Worm (Caenorhabditis elegans) whole organism, L1 larva: Measurements from ENCODE around the gene F22B5.6.

Source experiments
- C04F5.9 ChIP-seq: sonication (generic microtip); optimal IDR thresholded peaks from 2 replicates; lab custom pipeline; 2016; ENCODE audit warnings: missing genetic modification characterization, missing compliant biosample characterization
- C16A3.4 ChIP-seq: fragments of 150-350 bp; optimal IDR thresholded peaks from 2 replicates; lab custom pipeline; 2014; ENCODE audit warnings: missing biosample characterization, missing genetic modification characterization
- C34B4.2 ChIP-seq: sonication (generic microtip); optimal IDR thresholded peaks from 2 replicates; lab custom pipeline; 2017; ENCODE audit warnings: mild to moderate bottlenecking, missing genetic modification characterization, missing compliant biosample characterization
- F16B12.6 ChIP-seq: fragments of 150-350 bp; optimal IDR thresholded peaks from 2 replicates; lab custom pipeline; 2014; ENCODE audit warnings: missing biosample characterization, missing genetic modification characterization
- aha-1 ChIP-seq: fragments of 150-350 bp; optimal IDR thresholded peaks from 2 replicates; lab custom pipeline; 2014; ENCODE audit warnings: missing biosample characterization, missing genetic modification characterization
- aly-2 ChIP-seq: fragments of 150-350 bp; optimal IDR thresholded peaks from 2 replicates; lab custom pipeline; 2014; ENCODE audit warnings: missing biosample characterization, missing genetic modification characterization
- ama-1 ChIP-seq: fragments of 150-350 bp; optimal IDR thresholded peaks from 2 replicates; lab custom pipeline; 2014
- blmp-1 ChIP-seq: fragments of 150-350 bp; optimal IDR thresholded peaks from 2 replicates; lab custom pipeline; 2014; ENCODE audit warnings: missing biosample characterization, missing genetic modification characterization
- ceh-63 ChIP-seq: fragments of 200-800 bp; sonication (Bioruptor generic); optimal IDR thresholded peaks from 2 replicates; lab custom pipeline; 2018; ENCODE audit warnings: mild to moderate bottlenecking, missing genetic modification characterization, missing compliant biosample characterization
- ceh-8 ChIP-seq: fragments of 200-800 bp; sonication (Bioruptor generic); optimal IDR thresholded peaks from 2 replicates; lab custom pipeline; 2018; ENCODE audit warnings: mild to moderate bottlenecking, missing genetic modification characterization, moderate library complexity, missing compliant biosample characterization
- ceh-82 ChIP-seq, 3 experiments: fragments of 150-350 bp in 1 of 3; sonication (generic microtip) in 2 of 3; optimal IDR thresholded peaks; 2 replicates each; lab custom pipeline; 2014 to 2017; ENCODE audit warnings: missing biosample characterization in 3 of 3, missing genetic modification characterization in 3 of 3
- dsc-1 ChIP-seq: sonication (generic microtip); optimal IDR thresholded peaks from 2 replicates; lab custom pipeline; 2016; ENCODE audit warnings: mild to moderate bottlenecking, missing genetic modification characterization, missing compliant biosample characterization
- efl-1 ChIP-seq, 4 experiments: fragments of 150-350 bp; optimal IDR thresholded peaks in 3 of 4; peaks in 1 of 4; 1 replicate in 1 of 4; 2 replicates in 3 of 4; lab custom pipeline; 2014; ENCODE audit warnings: missing biosample characterization in 2 of 4, missing genetic modification characterization in 2 of 4, missing genetic modification reagents in 2 of 4
- egl-13 ChIP-seq: sonication (generic microtip); optimal IDR thresholded peaks from 2 replicates; lab custom pipeline; 2016; ENCODE audit warnings: missing genotype, missing genetic modification reagents, missing genetic modification characterization, missing compliant biosample characterization
- egl-27 ChIP-seq, 2 experiments: fragments of 150-350 bp in 1 of 2; sonication (generic microtip); optimal IDR thresholded peaks; 3 replicates each; lab custom pipeline; 2017 to 2018; ENCODE audit warnings: missing biosample characterization in 2 of 2, missing genetic modification characterization in 2 of 2, missing genetic modification reagents in 2 of 2
- elt-2 ChIP-seq: sonication (generic microtip); optimal IDR thresholded peaks from 2 replicates; lab custom pipeline; 2016; ENCODE audit warnings: missing genetic modification characterization, mild to moderate bottlenecking, inconsistent platforms, missing compliant biosample characterization, missing genetic modification reagents
- elt-3 ChIP-seq, 6 experiments: fragments of 150-350 bp in 1 of 6; sonication (generic microtip); optimal IDR thresholded peaks; 2 replicates each; lab custom pipeline; 2017 to 2018; ENCODE audit warnings: missing biosample characterization in 6 of 6, missing genetic modification characterization in 6 of 6, inconsistent platforms in 1 of 6
- fkh-10 ChIP-seq: sonication (generic microtip); optimal IDR thresholded peaks from 2 replicates; lab custom pipeline; 2017; ENCODE audit warnings: missing biosample characterization, missing genetic modification reagents, missing genetic modification characterization
- fkh-4 ChIP-seq: sonication (generic microtip); optimal IDR thresholded peaks from 2 replicates; lab custom pipeline; 2016; ENCODE audit warnings: missing compliant biosample characterization, missing genetic modification characterization, borderline replicate concordance
- fos-1 ChIP-seq: fragments of 150-350 bp; optimal IDR thresholded peaks from 2 replicates; lab custom pipeline; 2014; ENCODE audit warnings: missing biosample characterization, missing genetic modification characterization
- hlh-4 ChIP-seq: sonication (generic microtip); optimal IDR thresholded peaks from 2 replicates; lab custom pipeline; 2016; ENCODE audit warnings: mild to moderate bottlenecking, missing genetic modification characterization, missing compliant biosample characterization
- irx-1 ChIP-seq: sonication (generic microtip); optimal IDR thresholded peaks from 2 replicates; lab custom pipeline; 2016; ENCODE audit warnings: missing genetic modification characterization, missing compliant biosample characterization
- isw-1 ChIP-seq: fragments of 200-800 bp; sonication (Bioruptor generic); IDR thresholded peaks from 2 replicates; pipeline ENCODE4 v1.3.6; 2022; ENCODE audit warnings: missing genetic modification characterization, missing compliant biosample characterization
- jun-1 ChIP-seq: fragments of 150-350 bp; optimal IDR thresholded peaks from 2 replicates; lab custom pipeline; 2014; ENCODE audit warnings: missing biosample characterization, missing genetic modification reagents, missing genetic modification characterization
- lin-13 ChIP-seq: fragments of 150-350 bp; optimal IDR thresholded peaks from 2 replicates; lab custom pipeline; 2014; ENCODE audit warnings: missing biosample characterization, missing genetic modification reagents, missing genetic modification characterization
- lin-14 ChIP-seq: fragments of 200-800 bp; sonication (Bioruptor generic); optimal IDR thresholded peaks from 2 replicates; lab custom pipeline; 2018; ENCODE audit warnings: mild to moderate bottlenecking, missing genetic modification characterization, moderate library complexity, missing compliant biosample characterization
- lin-15B ChIP-seq: fragments of 150-350 bp; sonication (generic microtip); optimal IDR thresholded peaks from 3 replicates; lab custom pipeline; 2014; ENCODE audit warnings: missing biosample characterization, missing genetic modification characterization
- lin-35 ChIP-seq, 2 experiments: fragments of 150-350 bp; optimal IDR thresholded peaks; 2 replicates each; lab custom pipeline; 2014; ENCODE audit warnings: missing biosample characterization in 2 of 2, missing genetic modification characterization in 2 of 2, missing genetic modification reagents in 2 of 2
- lir-3 ChIP-seq: sonication (generic microtip); optimal IDR thresholded peaks from 2 replicates; lab custom pipeline; 2016; ENCODE audit warnings: mild to moderate bottlenecking, missing genetic modification characterization, moderate library complexity, missing compliant biosample characterization; ENCODE audit not compliant: poor library complexity
- lsy-2 ChIP-seq, 2 experiments: fragments of 150-350 bp; optimal IDR thresholded peaks; 2 replicates each; lab custom pipeline; 2014; ENCODE audit warnings: missing biosample characterization in 2 of 2, missing genetic modification characterization in 2 of 2
- mab-9 ChIP-seq: fragments of 200-800 bp; sonication (Bioruptor generic); IDR thresholded peaks from 2 replicates; pipeline ENCODE4 v1.3.6; 2022; ENCODE audit warnings: missing genetic modification reagents, missing genetic modification characterization, missing compliant biosample characterization
- nhr-11 ChIP-seq: fragments of 150-350 bp; optimal IDR thresholded peaks from 2 replicates; lab custom pipeline; 2014; ENCODE audit warnings: missing biosample characterization, missing genetic modification characterization
- nhr-12 ChIP-seq: sonication (generic microtip); optimal IDR thresholded peaks from 2 replicates; lab custom pipeline; 2017; ENCODE audit warnings: missing biosample characterization, missing genetic modification characterization
- nhr-19 ChIP-seq: fragments of 200-800 bp; sonication (Bioruptor generic); conservative IDR thresholded peaks from 2 replicates; pipeline ENCODE4 v1.3.6; 2022; ENCODE audit warnings: missing genetic modification characterization, missing compliant biosample characterization
- nhr-20 ChIP-seq: sonication (generic microtip); optimal IDR thresholded peaks from 2 replicates; lab custom pipeline; 2016; ENCODE audit warnings: mild to moderate bottlenecking, missing genetic modification characterization, missing compliant biosample characterization
- nhr-28 ChIP-seq: fragments of 150-350 bp; optimal IDR thresholded peaks from 2 replicates; lab custom pipeline; 2014; ENCODE audit warnings: missing biosample characterization, missing genetic modification characterization
- nhr-47 ChIP-seq: sonication (generic microtip); optimal IDR thresholded peaks from 2 replicates; lab custom pipeline; 2016; ENCODE audit warnings: mild to moderate bottlenecking, missing genetic modification characterization, moderate library complexity, missing compliant biosample characterization
- nhr-71 ChIP-seq: sonication (generic microtip); optimal IDR thresholded peaks from 2 replicates; lab custom pipeline; 2016; ENCODE audit warnings: mild to moderate bottlenecking, missing genetic modification characterization, moderate library complexity, missing compliant biosample characterization
- nhr-77 ChIP-seq: fragments of 150-350 bp; optimal IDR thresholded peaks from 2 replicates; lab custom pipeline; 2014; ENCODE audit warnings: missing biosample characterization, missing genetic modification characterization
- nhr-85 ChIP-seq: sonication (generic microtip); peaks from one replicate; lab custom pipeline; 2016; ENCODE audit warnings: missing genetic modification characterization, inconsistent platforms, missing compliant biosample characterization
- pax-3 ChIP-seq: fragments of 200-800 bp; sonication (Bioruptor generic); optimal IDR thresholded peaks from 2 replicates; lab custom pipeline; 2018; ENCODE audit warnings: mild to moderate bottlenecking, missing genetic modification characterization, moderate library complexity, missing compliant biosample characterization
- pqm-1 ChIP-seq: sonication (generic microtip); optimal IDR thresholded peaks from 3 replicates; lab custom pipeline; 2017; ENCODE audit warnings: missing biosample characterization, missing genetic modification characterization
- skn-1 ChIP-seq: fragments of 150-350 bp; optimal IDR thresholded peaks from 2 replicates; lab custom pipeline; 2014; ENCODE audit warnings: missing biosample characterization, missing genetic modification characterization
- snpc-4 ChIP-seq: fragments of 150-350 bp; optimal IDR thresholded peaks from 2 replicates; lab custom pipeline; 2014; ENCODE audit warnings: missing biosample characterization, missing genetic modification characterization
- snu-23 ChIP-seq: sonication (generic microtip); optimal IDR thresholded peaks from 2 replicates; lab custom pipeline; 2016; ENCODE audit warnings: missing genetic modification characterization, missing compliant biosample characterization
- sox-4 ChIP-seq: sonication (generic microtip); optimal IDR thresholded peaks from 2 replicates; lab custom pipeline; 2016; ENCODE audit warnings: missing genetic modification characterization, missing compliant biosample characterization
- sptf-1 ChIP-seq: fragments of 150-350 bp; optimal IDR thresholded peaks from 2 replicates; lab custom pipeline; 2014; ENCODE audit warnings: missing biosample characterization, missing genetic modification characterization
- tbx-2 ChIP-seq: sonication (generic microtip); optimal IDR thresholded peaks from 2 replicates; lab custom pipeline; 2016; ENCODE audit warnings: missing genetic modification characterization, missing compliant biosample characterization
- unc-130 ChIP-seq: fragments of 150-350 bp; optimal IDR thresholded peaks from 2 replicates; lab custom pipeline; 2017; ENCODE audit warnings: missing biosample characterization, missing genetic modification characterization, inconsistent platforms
- unc-30 ChIP-seq: sonication (generic microtip); optimal IDR thresholded peaks from 2 replicates; lab custom pipeline; 2017; ENCODE audit warnings: missing biosample characterization, missing genetic modification characterization
- unc-86 ChIP-seq: sonication (generic microtip); optimal IDR thresholded peaks from 2 replicates; lab custom pipeline; 2016; ENCODE audit warnings: missing genetic modification characterization, missing compliant biosample characterization
- zip-4 ChIP-seq: fragments of 200-800 bp; sonication (Bioruptor generic); optimal IDR thresholded peaks from 2 replicates; lab custom pipeline; 2018; ENCODE audit warnings: mild to moderate bottlenecking, missing genetic modification characterization, moderate library complexity, missing compliant biosample characterization
- ztf-11 ChIP-seq, 2 experiments: sonication (generic microtip); optimal IDR thresholded peaks; 2 replicates each; lab custom pipeline; 2016 to 2017; ENCODE audit warnings: missing genetic modification characterization in 2 of 2, missing biosample characterization in 1 of 2, missing compliant biosample characterization in 1 of 2
- ztf-4 ChIP-seq: fragments of 150-350 bp; optimal IDR thresholded peaks from 2 replicates; lab custom pipeline; 2014; ENCODE audit warnings: missing biosample characterization, missing genetic modification characterization

F22B5.6 gene

ce11 chrII:8457438-8457837 is 1.4 kb upstream of the F22B5.6 start, which contains the start of gene zyg-9:
TSS of gene zyg-9 (plus strand) at chrII:8457818.
- TF ChIP-seq fos-1 (tag; lab: Kevin White, UChicago) (no peak), C04F5.9 (tag; lab: Kevin White, UChicago) (no peak), sptf-1 (no peak), ceh-82 (tag; optimal IDR thresholded peaks at IDR 0.05; lab: Kevin White, UChicago) (peak in 1 of 3 experiments; percentile 32), fkh-4 (tag; lab: Kevin White, UChicago) (no peak), elt-2 (no peak), nhr-47 (tag; lab: Kevin White, UChicago) (peak; percentile 2), elt-3 (tag; optimal IDR thresholded peaks at IDR 0.05; lab: Kevin White, UChicago) (no peak), lir-3 (tag; lab: Kevin White, UChicago) (no peak), lin-14 (peak; percentile 55), C16A3.4 (tag; lab: Kevin White, UChicago) (no peak), egl-27 (tag; optimal IDR thresholded peaks at IDR 0.05; lab: Kevin White, UChicago) (no peak), snpc-4 (no peak), aly-2 (tag; lab: Kevin White, UChicago) (no peak), irx-1 (tag; lab: Kevin White, UChicago) (no peak), unc-130 (tag; lab: Kevin White, UChicago) (no peak), snu-23 (GFP tag; lab: Kevin White, UChicago) (no peak), aha-1 (tag; lab: Kevin White, UChicago) (no peak), ztf-11 (tag; optimal IDR thresholded peaks at IDR 0.05; lab: Kevin White, UChicago) (no peak), unc-86 (no peak), C34B4.2 (tag; lab: Kevin White, UChicago) (no peak), lin-15B (no peak), isw-1 (GFP tag; lab: Robert Waterston, UW) (no peak), skn-1 (tag; lab: Kevin White, UChicago) (peak; percentile 50), zip-4 (GFP tag; lab: Kevin White, UChicago) (peak; percentile 70), efl-1 (optimal IDR thresholded peaks at IDR 0.05; lab: Kevin White, UChicago) (no peak), efl-1 (GFP tag; optimal IDR thresholded peaks at IDR 0.05 in 1 of 2; lab: Kevin White, UChicago) (peak; percentile 19 to 57), blmp-1 (tag; lab: Kevin White, UChicago) (peak; percentile 1), ztf-4 (tag; lab: Kevin White, UChicago) (no peak), jun-1 (tag; lab: Kevin White, UChicago) (no peak), nhr-19 (no peak), mab-9 (GFP tag; lab: Robert Waterston, UW) (no peak), tbx-2 (no peak), pqm-1 (tag; lab: Kevin White, UChicago) (no peak), lsy-2 (tag; optimal IDR thresholded peaks at IDR 0.05; lab: Kevin White, UChicago) (peak in 1 of 2 experiments; percentile 33), lin-35 (GFP tag; optimal IDR thresholded peaks at IDR 0.05; lab: Kevin White, UChicago) (no peak), nhr-28 (tag; lab: Kevin White, UChicago) (no peak), F16B12.6 (tag; lab: Kevin White, UChicago) (peak; percentile 48), ceh-63 (GFP tag; lab: Kevin White, UChicago) (no peak), pax-3 (tag; lab: Kevin White, UChicago) (no peak), egl-13 (tag; lab: Kevin White, UChicago) (no peak), ama-1 (lab: Kevin White, UChicago) (no peak), ceh-8 (no peak), nhr-20 (tag; lab: Kevin White, UChicago) (no peak), sox-4 (tag; lab: Kevin White, UChicago) (no peak), dsc-1 (tag; lab: Kevin White, UChicago) (no peak), nhr-11 (tag; lab: Kevin White, UChicago) (no peak), lin-13 (no peak), hlh-4 (no peak), nhr-12 (tag; lab: Kevin White, UChicago) (no peak), fkh-10 (GFP tag; lab: Kevin White, UChicago) (no peak), unc-30 (no peak), nhr-85 (peak; percentile 48), nhr-71 (tag; lab: Kevin White, UChicago) (peak; percentile 14), nhr-77 (no peak)
